Fruit fly (Drosophila melanogaster): ENCODE results near the gene CG5131.

dm6 chr2L:17448435-17448834, 35.9 kb upstream of the CG5131 start:
- TF ChIP-seq Jra (GFP tag; optimal IDR thresholded peaks at IDR 0.05): no peak
- TF ChIP-seq OdsH (GFP tag; optimal IDR thresholded peaks at IDR 0.05): no peak
- TF ChIP-seq CrebA (GFP tag; optimal IDR thresholded peaks at IDR 0.05; ENCODE audit: borderline replicate concordance): no peak
- no peak for TF ChIP-seq sage (GFP tag; optimal IDR thresholded peaks at IDR 0.05)
- no peak for TF ChIP-seq pan (optimal IDR thresholded peaks at IDR 0.05)
- TF ChIP-seq woc (GFP tag; optimal IDR thresholded peaks at IDR 0.05): no peak
- TF ChIP-seq sv (GFP tag; optimal IDR thresholded peaks at IDR 0.05): no peak
- TF ChIP-seq ey (GFP tag; optimal IDR thresholded peaks at IDR 0.05): no peak

Measured in whole organism, wandering third instar larva.